Fruit fly (Drosophila melanogaster): ENCODE measurements around the gene CG31183.
A peak's percentile ranks its signal among the peaks of the same experiment; 100 is the strongest.

Gene CG31183

dm6 chr3R:15875611-15876010 is at the start of gene CG31183:
Gene CG31183 (minus strand): TSS chr3R:15875939.
- peak; percentile 2 for TF ChIP-seq h (GFP tag; optimal IDR thresholded peaks at IDR 0.05)
- TF ChIP-seq foxo (GFP tag; optimal IDR thresholded peaks at IDR 0.05), result no peak

DNA sequence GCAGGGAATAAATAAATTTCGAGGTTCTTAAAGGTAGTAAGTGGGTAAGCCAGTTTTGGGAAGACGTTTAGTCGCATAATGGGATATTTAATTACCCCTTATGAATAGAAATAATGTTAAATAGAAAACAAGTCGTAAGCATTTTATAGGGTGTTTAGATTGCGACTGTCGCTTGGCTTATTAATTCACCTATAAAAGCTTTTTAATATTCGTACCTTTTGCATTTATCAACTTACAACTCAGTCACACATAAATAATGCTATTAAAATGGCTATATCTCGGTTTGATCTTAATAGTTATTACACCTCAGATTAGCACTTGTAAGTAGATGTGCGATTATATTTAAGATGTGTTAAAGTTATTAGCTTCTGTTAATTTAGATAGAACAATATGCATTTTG is 49.6 kb upstream of the CG31183 start, which contains the start of gene CG34276:
Gene CG34276 (plus strand): TSS at position 301 of the 400 bp plus-strand sequence.
- TF ChIP-seq jim (GFP tag; optimal IDR thresholded peaks at IDR 0.05) (no peak), Mio (GFP tag; optimal IDR thresholded peaks at IDR 0.05) (no peak), fru (GFP tag; optimal IDR thresholded peaks at IDR 0.05) (no peak), pan (optimal IDR thresholded peaks at IDR 0.05) (no peak), CrebA (GFP tag; optimal IDR thresholded peaks at IDR 0.05; ENCODE audit: borderline replicate concordance) (no peak), h (GFP tag; optimal IDR thresholded peaks at IDR 0.05) (no peak), Hnf4 (GFP tag; optimal IDR thresholded peaks at IDR 0.05) (no peak), Myc (optimal IDR thresholded peaks at IDR 0.05) (no peak), sv (GFP tag; optimal IDR thresholded peaks at IDR 0.05) (no peak), CG32264 (GFP tag; optimal IDR thresholded peaks at IDR 0.05) (no peak), foxo (GFP tag; optimal IDR thresholded peaks at IDR 0.05) (no peak), Abd-B (GFP tag; optimal IDR thresholded peaks at IDR 0.05) (no peak), lola (GFP tag; optimal IDR thresholded peaks at IDR 0.05) (no peak), dmrt93B (GFP tag; optimal IDR thresholded peaks at IDR 0.05) (no peak), rgr (GFP tag; optimal IDR thresholded peaks at IDR 0.05) (no peak), tai (GFP tag; optimal IDR thresholded peaks at IDR 0.05) (no peak), Rel (GFP tag; optimal IDR thresholded peaks at IDR 0.05) (no peak), Rel (tag; optimal IDR thresholded peaks at IDR 0.05) (no peak), GATAd (GFP tag; optimal IDR thresholded peaks at IDR 0.05) (no peak)

- no peak for TF ChIP-seq fru (GFP tag; optimal IDR thresholded peaks at IDR 0.05)
- TF ChIP-seq brk (GFP tag; optimal IDR thresholded peaks at IDR 0.05), result no peak
- TF ChIP-seq lola (GFP tag; optimal IDR thresholded peaks at IDR 0.05), result no peak
- no peak for TF ChIP-seq Abd-B (GFP tag; optimal IDR thresholded peaks at IDR 0.05)
- no peak for TF ChIP-seq usp (GFP tag; optimal IDR thresholded peaks at IDR 0.05)
- no peak for TF ChIP-seq dsf (GFP tag; optimal IDR thresholded peaks at IDR 0.05; ENCODE audit: borderline replicate concordance)
- TF ChIP-seq psq (GFP tag; optimal IDR thresholded peaks at IDR 0.05), result no peak
- no peak for TF ChIP-seq CG32264 (GFP tag; optimal IDR thresholded peaks at IDR 0.05)
- TF ChIP-seq rgr (GFP tag; optimal IDR thresholded peaks at IDR 0.05), result no peak
- no peak for TF ChIP-seq ey (GFP tag; optimal IDR thresholded peaks at IDR 0.05)
- no peak for TF ChIP-seq CrebA (GFP tag; optimal IDR thresholded peaks at IDR 0.05; ENCODE audit: borderline replicate concordance)
- no peak for TF ChIP-seq Dfd (GFP tag; optimal IDR thresholded peaks at IDR 0.05)
These were observed 47.2 kb upstream of the CG31183 start for dm6 chr3R:15922622-15923574.

DNA sequence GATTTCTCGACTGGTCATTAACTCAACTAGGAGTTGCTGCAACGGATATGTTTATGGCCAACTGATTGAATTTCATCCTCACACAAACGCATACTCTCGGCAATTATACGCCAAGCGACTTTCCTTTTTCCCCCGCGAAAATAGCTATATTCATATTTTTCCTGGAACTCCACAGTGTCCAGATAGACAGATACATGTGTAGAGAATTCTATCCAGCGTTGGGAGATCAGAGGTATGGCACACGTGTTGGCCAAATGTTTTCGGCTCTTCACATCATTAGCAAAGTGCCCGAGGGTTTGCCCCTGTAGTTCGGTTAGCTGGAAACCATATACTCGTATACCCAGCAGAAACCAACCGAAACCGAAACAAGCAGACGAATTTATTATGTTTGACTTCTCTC is 46.0 kb upstream of the CG31183 start:
- TF ChIP-seq lola (GFP tag; optimal IDR thresholded peaks at IDR 0.05), result no peak
- TF ChIP-seq Abd-B (GFP tag; optimal IDR thresholded peaks at IDR 0.05), result no peak
- no peak for TF ChIP-seq rgr (GFP tag; optimal IDR thresholded peaks at IDR 0.05)
- no peak for TF ChIP-seq h (GFP tag; optimal IDR thresholded peaks at IDR 0.05)
- TF ChIP-seq br (GFP tag; optimal IDR thresholded peaks at IDR 0.05), result no peak
- TF ChIP-seq woc (GFP tag; optimal IDR thresholded peaks at IDR 0.05), result no peak
- TF ChIP-seq Hr78 (GFP tag; optimal IDR thresholded peaks at IDR 0.05), result no peak
- TF ChIP-seq HLH106 (tag; optimal IDR thresholded peaks at IDR 0.05), result no peak

DNA sequence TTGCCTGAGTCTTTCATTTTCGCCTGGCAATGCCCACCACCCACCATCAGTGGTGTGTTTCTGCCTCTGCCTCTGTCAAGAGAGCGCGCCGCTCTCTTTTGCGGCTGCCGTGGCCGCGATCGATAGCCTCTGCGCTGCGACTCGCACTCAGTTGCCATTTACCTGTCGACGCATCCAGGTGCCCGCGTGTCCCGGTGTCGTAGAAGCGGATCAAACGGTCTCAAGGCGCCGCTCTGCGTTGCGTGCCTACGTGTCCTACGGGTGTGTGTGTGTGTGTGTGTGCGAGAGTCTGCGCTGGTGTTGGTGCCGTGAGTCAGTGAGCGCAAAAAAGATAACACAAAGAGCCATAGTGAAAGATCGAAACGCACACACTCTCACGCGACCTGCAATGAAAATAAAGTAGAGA is 45.0 kb upstream of the CG31183 start, which contains the start of gene Fbxl7:
Gene Fbxl7 (plus strand): TSS at position 148 of the 406 bp plus-strand sequence.
- TF ChIP-seq Hr78 (GFP tag; optimal IDR thresholded peaks at IDR 0.05), result no peak
- no peak for TF ChIP-seq ey (GFP tag; optimal IDR thresholded peaks at IDR 0.05)
- TF ChIP-seq HLH106 (tag; optimal IDR thresholded peaks at IDR 0.05), result no peak
- TF ChIP-seq sage (GFP tag; optimal IDR thresholded peaks at IDR 0.05), result no peak
- TF ChIP-seq Mio (GFP tag; optimal IDR thresholded peaks at IDR 0.05), result no peak
- no peak for TF ChIP-seq dsf (GFP tag; optimal IDR thresholded peaks at IDR 0.05; ENCODE audit: borderline replicate concordance)
- TF ChIP-seq jim (GFP tag; optimal IDR thresholded peaks at IDR 0.05), result no peak
- no peak for TF ChIP-seq Vsx2 (GFP tag; optimal IDR thresholded peaks at IDR 0.05; ENCODE audit: partially characterized antibody)
- TF ChIP-seq rgr (GFP tag; optimal IDR thresholded peaks at IDR 0.05), result peak; percentile 8
- TF ChIP-seq brk (GFP tag; optimal IDR thresholded peaks at IDR 0.05), result no peak
- no peak for TF ChIP-seq woc (GFP tag; optimal IDR thresholded peaks at IDR 0.05)
- no peak for TF ChIP-seq Myc (optimal IDR thresholded peaks at IDR 0.05)
- TF ChIP-seq dl (GFP tag; optimal IDR thresholded peaks at IDR 0.05; ENCODE audit: insufficient read depth in 1 of 2, partially characterized antibody in 2 of 2), result peak; percentile 55 to 72
- peak; percentile 15 for TF ChIP-seq fru (GFP tag; optimal IDR thresholded peaks at IDR 0.05)
- no peak for TF ChIP-seq psq (GFP tag; optimal IDR thresholded peaks at IDR 0.05)
- TF ChIP-seq dmrt93B (GFP tag; optimal IDR thresholded peaks at IDR 0.05), result no peak
- peak; percentile 78 for TF ChIP-seq Hr83 (GFP tag; optimal IDR thresholded peaks at IDR 0.05; ENCODE audit: poor library complexity, severe bottlenecking)
- TF ChIP-seq OdsH (GFP tag; optimal IDR thresholded peaks at IDR 0.05), result no peak
- no peak for TF ChIP-seq Sp1 (GFP tag; optimal IDR thresholded peaks at IDR 0.05)
- TF ChIP-seq Jra (GFP tag; optimal IDR thresholded peaks at IDR 0.05), result peak; percentile 56
- TF ChIP-seq CG32264 (GFP tag; optimal IDR thresholded peaks at IDR 0.05), result no peak
- TF ChIP-seq Abd-B (GFP tag; optimal IDR thresholded peaks at IDR 0.05), result no peak
- peak; percentile 34 for TF ChIP-seq Dfd (GFP tag; optimal IDR thresholded peaks at IDR 0.05)
- no peak for TF ChIP-seq Hnf4 (GFP tag; optimal IDR thresholded peaks at IDR 0.05)
- peak; percentile 48 for TF ChIP-seq h (GFP tag; optimal IDR thresholded peaks at IDR 0.05)
- no peak for TF ChIP-seq GATAd (GFP tag; optimal IDR thresholded peaks at IDR 0.05)
- peak; percentile 2 for TF ChIP-seq CrebA (GFP tag; optimal IDR thresholded peaks at IDR 0.05; ENCODE audit: borderline replicate concordance)
- TF ChIP-seq pan (optimal IDR thresholded peaks at IDR 0.05), result no peak
- TF ChIP-seq br (GFP tag; optimal IDR thresholded peaks at IDR 0.05), result no peak

Measured in whole organism, wandering third instar larva.